Worm (Caenorhabditis elegans) whole organism, late embryonic: ENCODE results near the gene rbf-1.

Experiments
- C38D4.7 ChIP-seq: fragments of 200-800 bp; sonication (Bioruptor generic); optimal IDR thresholded peaks from 2 replicates; lab custom pipeline; 2018; ENCODE audit warnings: mild to moderate bottlenecking, missing genetic modification characterization, moderate library complexity, missing compliant biosample characterization
- T23F11.4 ChIP-seq: fragments of 200-800 bp; sonication (Bioruptor generic); optimal IDR thresholded peaks from 2 replicates; lab custom pipeline; 2018; ENCODE audit warnings: mild to moderate bottlenecking, missing genetic modification characterization, missing compliant biosample characterization
- ahr-1 ChIP-seq: sonication (generic microtip); optimal IDR thresholded peaks from 2 replicates; lab custom pipeline; 2016; ENCODE audit warnings: missing genetic modification characterization, missing compliant biosample characterization
- ceh-14 ChIP-seq: sonication (generic microtip); optimal IDR thresholded peaks from 2 replicates; lab custom pipeline; 2016; ENCODE audit warnings: missing genotype, missing genetic modification characterization, missing compliant biosample characterization
- ceh-31 ChIP-seq: sonication (generic microtip); optimal IDR thresholded peaks from 2 replicates; lab custom pipeline; 2016; ENCODE audit warnings: missing genetic modification characterization, missing compliant biosample characterization
- ceh-45 ChIP-seq: fragments of 200-800 bp; sonication (Bioruptor generic); IDR thresholded peaks from 2 replicates; pipeline ENCODE4 v1.3.6; 2022; ENCODE audit warnings: missing genetic modification reagents, missing genetic modification characterization, missing compliant biosample characterization
- ceh-48 ChIP-seq: sonication (generic microtip); optimal IDR thresholded peaks from 2 replicates; lab custom pipeline; 2016; ENCODE audit warnings: missing genetic modification characterization, inconsistent platforms, missing compliant biosample characterization
- ceh-6 ChIP-seq: fragments of 200-800 bp; sonication (Bioruptor generic); optimal IDR thresholded peaks from 2 replicates; lab custom pipeline; 2018; ENCODE audit warnings: mild to moderate bottlenecking, missing genetic modification characterization, missing compliant biosample characterization
- dve-1 ChIP-seq: sonication (generic microtip); optimal IDR thresholded peaks from 2 replicates; lab custom pipeline; 2017; ENCODE audit warnings: antibody characterized with exemption, mild to moderate bottlenecking, missing genetic modification characterization, missing compliant biosample characterization
- elt-4 ChIP-seq: sonication (generic microtip); optimal IDR thresholded peaks from 2 replicates; lab custom pipeline; 2016; ENCODE audit warnings: missing genetic modification characterization, missing compliant biosample characterization
- hlh-15 ChIP-seq: sonication (generic microtip); optimal IDR thresholded peaks from 2 replicates; lab custom pipeline; 2016; ENCODE audit warnings: missing genetic modification characterization, missing compliant biosample characterization
- hlh-30 ChIP-seq: sonication (generic microtip); optimal IDR thresholded peaks from 2 replicates; lab custom pipeline; 2017; ENCODE audit warnings: antibody characterized with exemption, missing genetic modification characterization, missing compliant biosample characterization; ENCODE audit not compliant: insufficient read depth
- lin-11 ChIP-seq: fragments of 200-800 bp; sonication (Bioruptor generic); optimal IDR thresholded peaks from 2 replicates; lab custom pipeline; 2018; ENCODE audit warnings: mild to moderate bottlenecking, missing genetic modification characterization, missing compliant biosample characterization
- npax-4 ChIP-seq: sonication (generic microtip); optimal IDR thresholded peaks from 2 replicates; lab custom pipeline; 2016; ENCODE audit warnings: missing genetic modification characterization, missing compliant biosample characterization
- pat-9 ChIP-seq: fragments of 200-800 bp; sonication (Bioruptor generic); optimal IDR thresholded peaks from 2 replicates; lab custom pipeline; 2018; ENCODE audit warnings: mild to moderate bottlenecking, missing genetic modification characterization, moderate library complexity, missing compliant biosample characterization
- pha-2 ChIP-seq: sonication (generic microtip); optimal IDR thresholded peaks from 2 replicates; lab custom pipeline; 2017; ENCODE audit warnings: mild to moderate bottlenecking, missing genetic modification characterization, missing compliant biosample characterization
- sox-4 ChIP-seq: sonication (generic microtip); optimal IDR thresholded peaks from 2 replicates; lab custom pipeline; 2017; ENCODE audit warnings: mild to moderate bottlenecking, missing genetic modification characterization, inconsistent platforms, missing compliant biosample characterization
- tbx-2 ChIP-seq: sonication (generic microtip); optimal IDR thresholded peaks from 2 replicates; lab custom pipeline; 2016; ENCODE audit warnings: missing genetic modification characterization, missing compliant biosample characterization
- unc-55 ChIP-seq: sonication (generic microtip); optimal IDR thresholded peaks from 2 replicates; lab custom pipeline; 2017; ENCODE audit warnings: missing biosample characterization, missing genetic modification reagents, missing genetic modification characterization

rbf-1 gene

ce11 chrIII:6752612-6753011 is 77.1 kb downstream of the rbf-1 start:
- TF ChIP-seq pat-9 (tag; lab: Kevin White, UChicago) = no peak
- TF ChIP-seq ahr-1 (tag; lab: Kevin White, UChicago) = no peak
- no peak for TF ChIP-seq npax-4 (tag; lab: Kevin White, UChicago)
- no peak for TF ChIP-seq T23F11.4 (GFP tag; lab: Kevin White, UChicago)
- TF ChIP-seq unc-55 (GFP tag; lab: Kevin White, UChicago) = no peak
- no peak for TF ChIP-seq C38D4.7
- TF ChIP-seq hlh-30 (tag; lab: Kevin White, UChicago) = no peak
- no peak for TF ChIP-seq ceh-14
- no peak for TF ChIP-seq hlh-15 (tag; lab: Kevin White, UChicago)
- TF ChIP-seq pha-2 = no peak
- no peak for TF ChIP-seq ceh-31
- TF ChIP-seq ceh-48 (tag; lab: Kevin White, UChicago) = no peak
- TF ChIP-seq ceh-45 (GFP tag; lab: Robert Waterston, UW) = no peak
- no peak for TF ChIP-seq elt-4 (tag; lab: Kevin White, UChicago)
- no peak for TF ChIP-seq lin-11
- no peak for TF ChIP-seq sox-4
- TF ChIP-seq dve-1 = no peak
- no peak for TF ChIP-seq ceh-6 (GFP tag; lab: Kevin White, UChicago)
- no peak for TF ChIP-seq tbx-2
